4 fruit fly cellular contexts compared by ENCODE assay signal in the genomic region with DNA sequence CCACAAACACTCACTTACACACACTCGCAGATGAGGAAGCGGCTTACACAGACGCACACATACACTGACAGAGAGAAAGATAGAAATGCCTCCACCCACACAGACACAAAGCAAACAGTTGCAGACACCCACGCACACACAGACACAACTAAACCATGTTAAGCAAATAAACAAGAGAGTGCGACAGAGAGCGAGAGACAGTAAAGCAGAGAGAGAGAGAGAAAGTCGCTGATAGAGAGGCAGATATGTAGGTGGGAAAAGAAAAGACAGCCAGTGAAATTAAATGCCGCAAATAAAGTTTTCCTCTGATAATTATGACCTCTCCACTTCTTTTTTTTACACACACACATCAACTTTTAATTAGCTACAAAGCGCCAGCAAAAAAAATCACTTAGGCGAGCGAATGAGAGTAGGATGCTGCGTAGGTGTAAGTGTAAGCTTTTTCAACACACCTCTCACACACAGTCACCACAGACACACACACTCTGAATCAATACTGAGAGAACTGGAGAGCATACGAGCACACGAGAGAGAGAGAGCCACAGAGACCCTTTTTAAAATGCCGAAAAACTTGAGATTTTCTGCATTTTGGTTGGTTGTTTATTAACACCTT.
A peak's percentile ranks its signal among the peaks of the same experiment; 100 is the strongest.
TF ChIP-seq lines count a peak whose summit lies in the region.

No protein-coding gene starts in this region.

- no peak for TF ChIP-seq CTCF in whole organism, embryonic (GFP tag; optimal IDR thresholded peaks at IDR 0.05; lab: Kevin White, UChicago)

TF ChIP-seq in whole organism, 6 proteins besides CTCF, POLR2A, EP300 and RAD21:
- peak; percentile 4 for TF ChIP-seq CG8478 (optimal IDR thresholded peaks at IDR 0.05; lab: Kevin White, UChicago)
- TF ChIP-seq EcR (GFP tag; optimal IDR thresholded peaks at IDR 0.05; lab: Kevin White, UChicago): no peak

TF ChIP-seq in whole organism, embryonic, 481 proteins besides CTCF, POLR2A, EP300 and RAD21 (continues in another document):
- TF ChIP-seq CG10321 (GFP tag; IDR thresholded peaks at IDR 0.05; lab: Robert Waterston, UW) (peak; percentile 67; the same call in 1 of the 2 replicates), hbn (GFP tag; IDR thresholded peaks at IDR 0.05; lab: Robert Waterston, UW; ENCODE audit: partially characterized antibody) (no peak), Sox100B (GFP tag; optimal IDR thresholded peaks at IDR 0.05; lab: Kevin White, UChicago) (no peak), chm (GFP tag; IDR thresholded peaks at IDR 0.05; lab: Robert Waterston, UW) (no peak), sr (GFP tag; IDR thresholded peaks at IDR 0.05; lab: Robert Waterston, UW) (peak; percentile 85), CG6683 (GFP tag; optimal IDR thresholded peaks at IDR 0.05; lab: Kevin White, UChicago) (no peak), chn (GFP tag; optimal IDR thresholded peaks at IDR 0.05; lab: Kevin White, UChicago) (peak; percentile 9), CG17612 (GFP tag; IDR thresholded peaks at IDR 0.05; lab: Robert Waterston, UW) (no peak), CG10274 (GFP tag; optimal IDR thresholded peaks at IDR 0.05; lab: Kevin White, UChicago) (no peak), CG7357 (GFP tag; IDR thresholded peaks at IDR 0.05; lab: Robert Waterston, UW) (no peak), Adf1 (GFP tag; IDR thresholded peaks at IDR 0.05; lab: Robert Waterston, UW) (0 out of 2 replicates have a peak, but pooled peaks have one; percentile 28), ftz-f1 (GFP tag; optimal IDR thresholded peaks at IDR 0.05; lab: Kevin White, UChicago) (no peak), CG3065 (GFP tag; optimal IDR thresholded peaks at IDR 0.05; lab: Kevin White, UChicago) (no peak), lov (optimal IDR thresholded peaks at IDR 0.05; lab: Kevin White, UChicago) (no peak), lov (GFP tag; IDR thresholded peaks at IDR 0.05; lab: Robert Waterston, UW) (no peak), slbo (GFP tag; IDR thresholded peaks at IDR 0.05; lab: Robert Waterston, UW) (no peak), CG16863 (GFP tag; optimal IDR thresholded peaks at IDR 0.05; lab: Kevin White, UChicago) (no peak), fd102C (GFP tag; optimal IDR thresholded peaks at IDR 0.05; lab: Kevin White, UChicago) (peak; percentile 47), sqz (GFP tag; optimal IDR thresholded peaks at IDR 0.05; lab: Kevin White, UChicago) (peak; percentile 21), kah (GFP tag; optimal IDR thresholded peaks at IDR 0.05; lab: Kevin White, UChicago) (no peak), sob (GFP tag; IDR thresholded peaks at IDR 0.05; lab: Robert Waterston, UW) (no peak), dmrt99B (tag; optimal IDR thresholded peaks at IDR 0.05; lab: Kevin White, UChicago) (no peak), CG13296 (GFP tag; optimal IDR thresholded peaks at IDR 0.05; lab: Kevin White, UChicago) (no peak), Nf-YC (tag; optimal IDR thresholded peaks at IDR 0.05; lab: Kevin White, UChicago) (peak; percentile 93), grn (GFP tag; optimal IDR thresholded peaks at IDR 0.05; lab: Kevin White, UChicago) (no peak), Dfd (GFP tag; optimal IDR thresholded peaks at IDR 0.05; lab: Kevin White, UChicago) (no peak), Jarid2 (GFP tag; optimal IDR thresholded peaks at IDR 0.05; lab: Kevin White, UChicago) (peak; percentile 27), Nf-YB (GFP tag; optimal IDR thresholded peaks at IDR 0.05; lab: Kevin White, UChicago) (peak; percentile 94)

TF ChIP-seq in whole organism, prepupa, 60 proteins besides CTCF, POLR2A, EP300 and RAD21:
- TF ChIP-seq Sox14 (GFP tag; optimal IDR thresholded peaks at IDR 0.05; lab: Kevin White, UChicago) (no peak), CG3919 (GFP tag; optimal IDR thresholded peaks at IDR 0.05; lab: Kevin White, UChicago) (no peak), fkh (GFP tag; optimal IDR thresholded peaks at IDR 0.05; lab: Kevin White, UChicago) (peak; percentile 78), CG10669 (GFP tag; optimal IDR thresholded peaks at IDR 0.05; lab: Kevin White, UChicago) (no peak)
TF ChIP-seq in whole organism, prepupa: peak in this region for 1.

TF ChIP-seq in whole organism, wandering third instar larva, 38 proteins besides CTCF, POLR2A, EP300 and RAD21:
- TF ChIP-seq woc (GFP tag; optimal IDR thresholded peaks at IDR 0.05; lab: Kevin White, UChicago) (no peak), Vsx2 (GFP tag; optimal IDR thresholded peaks at IDR 0.05; lab: Kevin White, UChicago; ENCODE audit: partially characterized antibody) (peak; percentile 36)
